Worm (Caenorhabditis elegans) whole organism, late embryonic: ENCODE results near the gene F08H9.2.

Experiments used
- Y22D7AL.16 ChIP-seq: sonication (generic microtip); optimal IDR thresholded peaks from 2 replicates; lab custom pipeline; 2016; ENCODE audit warnings: missing genetic modification characterization, missing compliant biosample characterization
- ceh-48 ChIP-seq: sonication (generic microtip); optimal IDR thresholded peaks from 2 replicates; lab custom pipeline; 2016; ENCODE audit warnings: missing genetic modification characterization, inconsistent platforms, missing compliant biosample characterization
- dve-1 ChIP-seq: sonication (generic microtip); optimal IDR thresholded peaks from 2 replicates; lab custom pipeline; 2017; ENCODE audit warnings: antibody characterized with exemption, mild to moderate bottlenecking, missing genetic modification characterization, missing compliant biosample characterization
- elt-2 ChIP-seq: sonication (generic microtip); optimal IDR thresholded peaks from 2 replicates; lab custom pipeline; 2016; ENCODE audit warnings: missing genetic modification reagents, missing genetic modification characterization, missing compliant biosample characterization
- hlh-30 ChIP-seq: sonication (generic microtip); optimal IDR thresholded peaks from 2 replicates; lab custom pipeline; 2017; ENCODE audit warnings: antibody characterized with exemption, missing genetic modification characterization, missing compliant biosample characterization; ENCODE audit not compliant: insufficient read depth
- nfya-1 ChIP-seq: sonication (generic microtip); optimal IDR thresholded peaks from 2 replicates; lab custom pipeline; 2017; ENCODE audit warnings: missing genetic modification characterization, mild to moderate bottlenecking, missing compliant biosample characterization, antibody characterized with exemption, moderate library complexity
- pag-3 ChIP-seq: sonication (generic microtip); optimal IDR thresholded peaks from 2 replicates; lab custom pipeline; 2016; ENCODE audit warnings: missing compliant biosample characterization, missing genetic modification characterization, borderline replicate concordance
- pha-4 ChIP-seq: fragments of 150-350 bp; optimal IDR thresholded peaks from 2 replicates; lab custom pipeline; 2018; ENCODE audit warnings: missing biosample characterization, missing genetic modification reagents, missing genetic modification characterization

- TF ChIP-seq Y22D7AL.16 (tag; lab: Kevin White, UChicago) (no peak), ceh-48 (tag; lab: Kevin White, UChicago) (no peak), pag-3 (no peak), dve-1 (tag; lab: Kevin White, UChicago) (no peak), nfya-1 (tag; lab: Kevin White, UChicago) (no peak), elt-2 (no peak), pha-4 (tag; lab: Kevin White, UChicago) (no peak), hlh-30 (tag; lab: Kevin White, UChicago) (no peak)
Measured at ce11 chrV:14504120-14504519, 43.7 kb downstream of the F08H9.2 start.
